Worm (Caenorhabditis elegans) whole organism, L2 larva: Measurements from ENCODE around the gene ubc-23.

Experiments
- C34F6.9 ChIP-seq: fragments of 150-350 bp; optimal IDR thresholded peaks from 2 replicates; lab custom pipeline; 2014; ENCODE audit warnings: missing biosample characterization, missing genetic modification characterization
- F13H6.1 ChIP-seq: sonication (generic microtip); optimal IDR thresholded peaks from 2 replicates; lab custom pipeline; 2016; ENCODE audit warnings: missing genetic modification characterization, missing compliant biosample characterization
- R02D3.7 ChIP-seq: fragments of 150-350 bp; optimal IDR thresholded peaks from 2 replicates; lab custom pipeline; 2014; ENCODE audit warnings: missing biosample characterization, missing genetic modification characterization
- Y55F3AM.14 ChIP-seq: fragments of 200-800 bp; sonication (Bioruptor generic); optimal IDR thresholded peaks from 2 replicates; lab custom pipeline; 2018; ENCODE audit warnings: mild to moderate bottlenecking, missing genetic modification characterization, missing compliant biosample characterization
- ZK546.5 ChIP-seq: sonication (generic microtip); optimal IDR thresholded peaks from 2 replicates; lab custom pipeline; 2017; ENCODE audit warnings: missing biosample characterization, missing genetic modification characterization
- alr-1 ChIP-seq: fragments of 150-350 bp; optimal IDR thresholded peaks from 2 replicates; lab custom pipeline; 2014; ENCODE audit warnings: missing biosample characterization, missing genetic modification characterization
- aly-2 ChIP-seq: fragments of 150-350 bp; optimal IDR thresholded peaks from 2 replicates; lab custom pipeline; 2014; ENCODE audit warnings: missing biosample characterization, missing genetic modification characterization
- ama-1 ChIP-seq: fragments of 150-350 bp; optimal IDR thresholded peaks from 2 replicates; lab custom pipeline; 2018; ENCODE audit warnings: inconsistent platforms
- blmp-1 ChIP-seq: sonication (generic microtip); optimal IDR thresholded peaks from 2 replicates; lab custom pipeline; 2017; ENCODE audit warnings: missing genetic modification characterization, mild to moderate bottlenecking, missing compliant biosample characterization, antibody characterized with exemption, moderate library complexity; ENCODE audit not compliant: insufficient read depth
- ceh-16 ChIP-seq: fragments of 150-350 bp; optimal IDR thresholded peaks from 2 replicates; lab custom pipeline; 2014; ENCODE audit warnings: missing biosample characterization, missing genetic modification characterization
- ceh-82 ChIP-seq: fragments of 150-350 bp; optimal IDR thresholded peaks from 2 replicates; lab custom pipeline; 2014; ENCODE audit warnings: missing biosample characterization, missing genetic modification characterization
- crh-2 ChIP-seq: sonication (generic microtip); optimal IDR thresholded peaks from 2 replicates; lab custom pipeline; 2017; ENCODE audit warnings: missing biosample characterization, missing genetic modification characterization
- dmd-4 ChIP-seq: sonication (generic microtip); optimal IDR thresholded peaks from 2 replicates; lab custom pipeline; 2017; ENCODE audit warnings: missing biosample characterization, missing genetic modification characterization
- egl-27 ChIP-seq: sonication (generic microtip); optimal IDR thresholded peaks from 3 replicates; lab custom pipeline; 2017; ENCODE audit warnings: missing biosample characterization, missing genetic modification reagents, missing genetic modification characterization
- elt-1 ChIP-seq: fragments of 150-350 bp; optimal IDR thresholded peaks from 2 replicates; lab custom pipeline; 2014; ENCODE audit warnings: missing biosample characterization, missing genetic modification characterization
- elt-3 ChIP-seq: sonication (generic microtip); optimal IDR thresholded peaks from 2 replicates; lab custom pipeline; 2017; ENCODE audit warnings: missing biosample characterization, missing genetic modification characterization
- fos-1 ChIP-seq: fragments of 150-350 bp; optimal IDR thresholded peaks from 2 replicates; lab custom pipeline; 2014; ENCODE audit warnings: missing biosample characterization, missing genetic modification characterization
- gmeb-1 ChIP-seq: fragments of 150-350 bp; optimal IDR thresholded peaks from 2 replicates; lab custom pipeline; 2014; ENCODE audit warnings: missing biosample characterization, missing genetic modification characterization
- lin-11 ChIP-seq: fragments of 150-350 bp; sonication (generic microtip); optimal IDR thresholded peaks from 2 replicates; lab custom pipeline; 2014; ENCODE audit warnings: missing biosample characterization, missing genetic modification characterization, inconsistent platforms, mixed read lengths
- lin-13 ChIP-seq: fragments of 150-350 bp; optimal IDR thresholded peaks from 2 replicates; lab custom pipeline; 2014; ENCODE audit warnings: missing biosample characterization, missing genetic modification reagents, missing genetic modification characterization
- lin-39 ChIP-seq: fragments of 150-350 bp; optimal IDR thresholded peaks from 2 replicates; lab custom pipeline; 2014; ENCODE audit warnings: missing biosample characterization, missing genetic modification reagents, missing genetic modification characterization
- lsy-2 ChIP-seq, 2 experiments: fragments of 150-350 bp in 1 of 2; sonication (generic microtip) in 1 of 2; optimal IDR thresholded peaks; 2 replicates each; lab custom pipeline; 2014 to 2017; ENCODE audit warnings: missing biosample characterization in 2 of 2, missing genetic modification characterization in 2 of 2
- mab-5 ChIP-seq: fragments of 150-350 bp; optimal IDR thresholded peaks from 2 replicates; lab custom pipeline; 2014; ENCODE audit warnings: missing biosample characterization, missing genetic modification characterization
- mbf-1 ChIP-seq: sonication (generic microtip); optimal IDR thresholded peaks from 2 replicates; lab custom pipeline; 2017; ENCODE audit warnings: missing biosample characterization, missing genetic modification characterization
- mdl-1 ChIP-seq, 2 experiments: fragments of 150-350 bp in 1 of 2; sonication (generic microtip) in 1 of 2; optimal IDR thresholded peaks; 2 replicates each; lab custom pipeline; 2017; ENCODE audit warnings: missing biosample characterization in 2 of 2, missing genetic modification characterization in 2 of 2
- nhr-10 ChIP-seq: sonication (generic microtip); optimal IDR thresholded peaks from 2 replicates; lab custom pipeline; 2017; ENCODE audit warnings: missing biosample characterization, missing genetic modification characterization
- nhr-11 ChIP-seq: fragments of 150-350 bp; optimal IDR thresholded peaks from 2 replicates; lab custom pipeline; 2014; ENCODE audit warnings: missing biosample characterization, missing genetic modification characterization
- nhr-12 ChIP-seq: fragments of 150-350 bp; optimal IDR thresholded peaks from 2 replicates; lab custom pipeline; 2014; ENCODE audit warnings: missing biosample characterization, missing genetic modification characterization
- nhr-129 ChIP-seq: fragments of 150-350 bp; optimal IDR thresholded peaks from 2 replicates; lab custom pipeline; 2014; ENCODE audit warnings: missing biosample characterization, missing genetic modification characterization
- nhr-21 ChIP-seq: fragments of 150-350 bp; optimal IDR thresholded peaks from 2 replicates; lab custom pipeline; 2014; ENCODE audit warnings: missing biosample characterization, missing genetic modification characterization
- nhr-23 ChIP-seq: fragments of 150-350 bp; optimal IDR thresholded peaks from 2 replicates; lab custom pipeline; 2014; ENCODE audit warnings: missing biosample characterization, missing genetic modification reagents, missing genetic modification characterization
- nhr-237 ChIP-seq: fragments of 150-350 bp; optimal IDR thresholded peaks from 2 replicates; lab custom pipeline; 2014; ENCODE audit warnings: missing biosample characterization, missing genetic modification characterization
- nhr-25 ChIP-seq: fragments of 150-350 bp; sonication (generic microtip); optimal IDR thresholded peaks from 3 replicates; lab custom pipeline; 2014; ENCODE audit warnings: missing biosample characterization, missing genetic modification characterization
- nhr-6 ChIP-seq: fragments of 150-350 bp; optimal IDR thresholded peaks from 2 replicates; lab custom pipeline; 2014; ENCODE audit warnings: missing biosample characterization, missing genetic modification characterization
- nhr-77 ChIP-seq: fragments of 150-350 bp; optimal IDR thresholded peaks from 2 replicates; lab custom pipeline; 2014; ENCODE audit warnings: missing biosample characterization, missing genetic modification characterization
- peb-1 ChIP-seq: fragments of 150-350 bp; optimal IDR thresholded peaks from 2 replicates; lab custom pipeline; 2014; ENCODE audit warnings: missing biosample characterization, missing genetic modification characterization
- sem-4 ChIP-seq: fragments of 150-350 bp; optimal IDR thresholded peaks from 2 replicates; lab custom pipeline; 2014; ENCODE audit warnings: missing biosample characterization, missing genetic modification reagents, missing genetic modification characterization
- skn-1 ChIP-seq: sonication (generic microtip); optimal IDR thresholded peaks from 2 replicates; lab custom pipeline; 2017; ENCODE audit warnings: missing biosample characterization, missing genetic modification characterization
- sma-3 ChIP-seq: sonication (generic microtip); optimal IDR thresholded peaks from 2 replicates; lab custom pipeline; 2016; ENCODE audit warnings: missing genetic modification reagents, missing genetic modification characterization, missing compliant biosample characterization
- sma-9 ChIP-seq, 2 experiments: fragments of 150-350 bp in 1 of 2; sonication (generic microtip) in 1 of 2; optimal IDR thresholded peaks; 2 replicates each; lab custom pipeline; 2014 to 2016; ENCODE audit warnings: missing genetic modification characterization in 2 of 2, mild to moderate bottlenecking in 1 of 2, missing biosample characterization in 1 of 2, missing compliant biosample characterization in 1 of 2, missing genetic modification reagents in 1 of 2, moderate library complexity in 1 of 2
- snpc-4 ChIP-seq: fragments of 150-350 bp; optimal IDR thresholded peaks from 2 replicates; lab custom pipeline; 2014; ENCODE audit warnings: missing biosample characterization, missing genetic modification characterization
- unc-39 ChIP-seq: fragments of 150-350 bp; optimal IDR thresholded peaks from 2 replicates; lab custom pipeline; 2014; ENCODE audit warnings: missing biosample characterization, missing genetic modification characterization
- unc-55 ChIP-seq: fragments of 150-350 bp; sonication (generic microtip); optimal IDR thresholded peaks from 3 replicates; lab custom pipeline; 2014; ENCODE audit warnings: missing biosample characterization, missing genetic modification reagents, missing genetic modification characterization
- unc-62 ChIP-seq: fragments of 150-350 bp; optimal IDR thresholded peaks from 2 replicates; lab custom pipeline; 2014; ENCODE audit warnings: missing biosample characterization, missing genetic modification reagents, missing genetic modification characterization
- zag-1 ChIP-seq: fragments of 150-350 bp; optimal IDR thresholded peaks from 2 replicates; lab custom pipeline; 2014; ENCODE audit warnings: missing biosample characterization, missing genetic modification characterization
- ztf-1 ChIP-seq: fragments of 200-800 bp; sonication (Bioruptor generic); conservative IDR thresholded peaks from 2 replicates; pipeline ENCODE4 v1.3.6; 2022; ENCODE audit warnings: missing genetic modification characterization, missing compliant biosample characterization
- ztf-11 ChIP-seq: sonication (generic microtip); optimal IDR thresholded peaks from 2 replicates; lab custom pipeline; 2017; ENCODE audit warnings: missing biosample characterization, missing genetic modification characterization
- ztf-4 ChIP-seq: fragments of 150-350 bp; optimal IDR thresholded peaks from 2 replicates; lab custom pipeline; 2014; ENCODE audit warnings: missing biosample characterization, missing genetic modification characterization

Gene ubc-23

DNA sequence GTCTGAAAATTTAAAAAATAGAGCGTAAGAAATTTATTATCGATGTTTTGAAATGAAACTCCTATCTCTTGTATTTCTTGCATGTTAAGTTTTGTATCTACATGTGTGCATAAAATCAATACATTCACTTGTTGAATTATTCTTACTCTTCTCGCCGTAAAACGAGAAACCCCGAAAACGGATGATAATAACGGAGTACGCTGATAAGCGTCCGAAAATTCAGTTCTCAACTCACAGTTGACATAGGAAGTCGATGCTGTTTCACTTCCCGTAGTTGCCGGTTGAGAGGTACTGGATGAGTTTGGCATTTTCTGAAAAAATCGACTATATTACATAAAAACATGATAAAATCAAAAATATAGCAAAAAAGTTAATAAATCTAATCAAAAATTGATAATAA is 8.7 kb upstream of the ubc-23 start, which contains the start of gene sec-15:
Gene sec-15, minus strand, starts transcription at position 311 of the 400 bp plus-strand sequence.
- TF ChIP-seq sma-3 (GFP tag; lab: Kevin White, UChicago) = no peak
- no peak for TF ChIP-seq mbf-1 (tag; lab: Kevin White, UChicago)
- TF ChIP-seq unc-55 (GFP tag; lab: Kevin White, UChicago) = no peak
- TF ChIP-seq lin-13 (GFP tag; lab: Kevin White, UChicago) = no peak
- TF ChIP-seq aly-2 (tag; lab: Kevin White, UChicago) = no peak
- TF ChIP-seq mdl-1 (tag; optimal IDR thresholded peaks at IDR 0.05; lab: Kevin White, UChicago) = no peak
- no peak for TF ChIP-seq unc-39 (tag; lab: Kevin White, UChicago)
- no peak for TF ChIP-seq nhr-11 (tag; lab: Kevin White, UChicago)
- TF ChIP-seq skn-1 = no peak
- no peak for TF ChIP-seq ztf-4

DNA sequence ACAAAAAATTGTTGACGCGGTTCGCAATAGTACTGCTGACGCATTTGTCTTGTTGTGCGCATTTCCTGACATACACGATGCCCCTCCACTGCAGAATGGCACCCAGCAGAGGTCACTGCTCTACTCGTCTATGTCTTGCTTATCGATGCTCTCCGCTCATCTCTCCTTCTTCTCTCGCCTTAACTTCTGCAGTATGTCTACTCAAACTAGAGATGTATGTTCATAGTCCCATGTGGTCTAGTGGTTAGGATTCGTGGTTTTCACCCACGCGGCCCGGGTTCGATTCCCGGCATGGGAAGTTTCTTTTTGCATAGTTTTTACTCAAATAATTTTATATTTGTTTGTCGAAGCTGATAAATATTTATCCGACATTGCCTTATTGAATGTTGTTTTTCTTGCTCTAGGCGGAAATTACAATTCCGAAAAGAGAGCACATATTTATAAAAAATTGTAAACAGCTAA is 8.2 kb upstream of the ubc-23 start, which contains the start of gene C28G1.2:
Gene C28G1.2, plus strand, starts transcription at position 130 of the 462 bp plus-strand sequence.
- TF ChIP-seq unc-55 (GFP tag; lab: Kevin White, UChicago) (peak; percentile 91), mdl-1 (tag; optimal IDR thresholded peaks at IDR 0.05; lab: Kevin White, UChicago) (peak; percentile 44 to 85), ZK546.5 (tag; lab: Kevin White, UChicago) (no peak), alr-1 (no peak), nhr-10 (tag; lab: Kevin White, UChicago) (peak; percentile 45), nhr-21 (tag; lab: Kevin White, UChicago) (peak; percentile 92), nhr-237 (tag; lab: Kevin White, UChicago) (peak; percentile 8), skn-1 (no peak), ztf-11 (tag; lab: Kevin White, UChicago) (peak; percentile 29), sem-4 (tag; lab: Kevin White, UChicago) (peak; percentile 84), F13H6.1 (tag; lab: Kevin White, UChicago) (peak; percentile 95), peb-1 (tag; lab: Kevin White, UChicago) (peak; percentile 62), snpc-4 (tag; lab: Kevin White, UChicago) (peak; percentile 57), blmp-1 (tag; lab: Kevin White, UChicago) (peak; percentile 58), Y55F3AM.14 (GFP tag; lab: Kevin White, UChicago) (peak; percentile 81), ztf-4 (peak; percentile 79), mab-5 (tag; lab: Kevin White, UChicago) (peak; percentile 92), lin-13 (GFP tag; lab: Kevin White, UChicago) (peak; percentile 84), unc-39 (tag; lab: Kevin White, UChicago) (no peak), nhr-25 (tag; lab: Kevin White, UChicago) (peak; percentile 90), elt-1 (no peak), sma-9 (GFP tag; optimal IDR thresholded peaks at IDR 0.05; lab: Kevin White, UChicago) (peak; percentile 95), sma-9 (tag; optimal IDR thresholded peaks at IDR 0.05; lab: Kevin White, UChicago) (no peak), egl-27 (tag; lab: Kevin White, UChicago) (peak; percentile 94), ceh-16 (tag; lab: Kevin White, UChicago) (peak; percentile 28), unc-62 (GFP tag; lab: Kevin White, UChicago) (peak; percentile 44), nhr-6 (tag; lab: Kevin White, UChicago) (peak; percentile 95), gmeb-1 (peak; percentile 80), ztf-1 (GFP tag; lab: Robert Waterston, UW) (no peak), lin-39 (tag; lab: Kevin White, UChicago) (peak; percentile 57), zag-1 (peak; percentile 59), nhr-23 (no peak), nhr-77 (peak; percentile 38), R02D3.7 (tag; lab: Kevin White, UChicago) (no peak), nhr-12 (tag; lab: Kevin White, UChicago) (no peak), nhr-11 (tag; lab: Kevin White, UChicago) (peak; percentile 69), ama-1 (lab: Kevin White, UChicago) (no peak), C34F6.9 (tag; lab: Kevin White, UChicago) (peak; percentile 90), elt-3 (tag; lab: Kevin White, UChicago) (no peak), lsy-2 (tag; optimal IDR thresholded peaks at IDR 0.05; lab: Kevin White, UChicago) (peak; percentile 84 to 93), dmd-4 (no peak), lin-11 (peak; percentile 85), mbf-1 (tag; lab: Kevin White, UChicago) (no peak), nhr-129 (peak; percentile 97), fos-1 (tag; lab: Kevin White, UChicago) (peak; percentile 65), aly-2 (tag; lab: Kevin White, UChicago) (no peak), sma-3 (GFP tag; lab: Kevin White, UChicago) (peak; percentile 91), ceh-82 (tag; lab: Kevin White, UChicago) (peak; percentile 9), crh-2 (peak; percentile 95)
